Fruit fly (Drosophila melanogaster) whole organism, wandering third instar larva: ENCODE results near the gene Rel.

ENCODE experiments used
- Abd-B ChIP-seq: fragments of >200 bp; optimal IDR thresholded peaks from 2 replicates; lab custom pipeline; 2017; ENCODE audit warnings: missing biosample characterization, missing genetic modification characterization
- CG32264 ChIP-seq: fragments of 200-800 bp; sonication (Bioruptor generic); optimal IDR thresholded peaks from 2 replicates; lab custom pipeline; 2016; ENCODE audit warnings: missing biosample characterization, missing genetic modification characterization
- CG9705 ChIP-seq: fragments of 200-800 bp; sonication (Bioruptor generic); optimal IDR thresholded peaks from 2 replicates; lab custom pipeline; 2018; ENCODE audit warnings: missing biosample characterization, mild to moderate bottlenecking, missing genetic modification characterization
- CrebA ChIP-seq: fragments of 200-800 bp; sonication (Bioruptor generic); optimal IDR thresholded peaks from 2 replicates; lab custom pipeline; 2016; ENCODE audit warnings: missing biosample characterization, mild to moderate bottlenecking, missing genetic modification characterization, borderline replicate concordance
- Dfd ChIP-seq: fragments of >200 bp; optimal IDR thresholded peaks from 2 replicates; lab custom pipeline; 2017; ENCODE audit warnings: missing biosample characterization, missing genetic modification characterization
- Dif ChIP-seq: fragments of 200-275, 200-300 bp; sonication (Bioruptor generic); optimal IDR thresholded peaks from 2 replicates; lab custom pipeline; 2018; ENCODE audit warnings: missing biosample characterization, missing genetic modification characterization; ENCODE audit not compliant: partially characterized antibody
- GATAd ChIP-seq: sonication (Bioruptor generic); optimal IDR thresholded peaks from 2 replicates; lab custom pipeline; 2016; ENCODE audit warnings: missing biosample characterization, missing genetic modification characterization
- HLH106 ChIP-seq: fragments of 200-800 bp; optimal IDR thresholded peaks from 3 replicates; lab custom pipeline; 2019; ENCODE audit warnings: missing biosample characterization, mild to moderate bottlenecking, missing genetic modification characterization, moderate library complexity
- Hr78 ChIP-seq: fragments of >200 bp; optimal IDR thresholded peaks from 2 replicates; lab custom pipeline; 2017; ENCODE audit warnings: missing biosample characterization, missing genetic modification characterization
- Hr83 ChIP-seq: fragments of 200-300 bp; sonication (Bioruptor generic); optimal IDR thresholded peaks from 2 replicates; lab custom pipeline; 2016; ENCODE audit warnings: missing biosample characterization, mild to moderate bottlenecking, missing genetic modification characterization, moderate library complexity; ENCODE audit not compliant: poor library complexity, severe bottlenecking
- Jra ChIP-seq: sonication (Bioruptor generic); optimal IDR thresholded peaks from 2 replicates; lab custom pipeline; 2016; ENCODE audit warnings: missing biosample characterization, missing genetic modification characterization
- Mio ChIP-seq: sonication (Bioruptor generic); optimal IDR thresholded peaks from 2 replicates; lab custom pipeline; 2016; ENCODE audit warnings: missing biosample characterization, missing genetic modification characterization
- Myc ChIP-seq: fragments of >200 bp; optimal IDR thresholded peaks from 2 replicates; lab custom pipeline; 2017
- N ChIP-seq: fragments of >200 bp; optimal IDR thresholded peaks from 2 replicates; lab custom pipeline; 2018; ENCODE audit warnings: missing biosample characterization, missing external identifiers, missing genetic modification characterization
- OdsH ChIP-seq: fragments of 200-800 bp; sonication (Bioruptor generic); optimal IDR thresholded peaks from 2 replicates; lab custom pipeline; 2016; ENCODE audit warnings: missing biosample characterization, mild to moderate bottlenecking, missing genetic modification characterization
- Rel ChIP-seq, 2 experiments: fragments of 200-800 bp; sonication (Bioruptor generic) in 1 of 2; optimal IDR thresholded peaks; 2 replicates in 1 of 2; 3 replicates in 1 of 2; lab custom pipeline; 2016 to 2019; ENCODE audit warnings: mild to moderate bottlenecking in 2 of 2, missing biosample characterization in 2 of 2, missing genetic modification characterization in 2 of 2, moderate library complexity in 1 of 2
- Vsx2 ChIP-seq: fragments of 200-300, 225-300 bp; sonication (Bioruptor generic); optimal IDR thresholded peaks from 2 replicates; lab custom pipeline; 2018; ENCODE audit warnings: missing biosample characterization, missing genetic modification characterization; ENCODE audit not compliant: partially characterized antibody
- dl ChIP-seq, 2 experiments: fragments of 175-275, 200-275 bp in 1 of 2; fragments of 200-275 bp in 1 of 2; sonication (Bioruptor generic); optimal IDR thresholded peaks; lab custom pipeline; 2018; ENCODE audit warnings: mild to moderate bottlenecking in 2 of 2, missing biosample characterization in 2 of 2, missing genetic modification characterization in 2 of 2, moderate library complexity in 2 of 2; ENCODE audit not compliant: partially characterized antibody in 2 of 2, insufficient read depth in 1 of 2
- dmrt93B ChIP-seq: fragments of 200-800 bp; sonication (Bioruptor generic); optimal IDR thresholded peaks from 2 replicates; lab custom pipeline; 2018; ENCODE audit warnings: missing biosample characterization, mild to moderate bottlenecking, missing genetic modification characterization
- dsf ChIP-seq: sonication (Bioruptor generic); optimal IDR thresholded peaks from 2 replicates; lab custom pipeline; 2016; ENCODE audit warnings: missing biosample characterization, missing genetic modification characterization, borderline replicate concordance
- ey ChIP-seq: fragments of 200-800 bp; sonication (Bioruptor generic); optimal IDR thresholded peaks from 2 replicates; lab custom pipeline; 2016; ENCODE audit warnings: missing biosample characterization, missing genetic modification characterization
- foxo ChIP-seq, 2 experiments: fragments of 200-800 bp; sonication (Bioruptor generic); optimal IDR thresholded peaks; 2 replicates in 1 of 2; 3 replicates in 1 of 2; lab custom pipeline; 2016 to 2017; ENCODE audit warnings: missing biosample characterization in 2 of 2, missing genetic modification characterization in 2 of 2
- fru ChIP-seq: fragments of 200-800 bp; sonication (Bioruptor generic); optimal IDR thresholded peaks from 3 replicates; lab custom pipeline; 2016; ENCODE audit warnings: missing biosample characterization, mild to moderate bottlenecking, missing genetic modification characterization
- h ChIP-seq: fragments of 200-800 bp; sonication (Bioruptor generic); optimal IDR thresholded peaks from 3 replicates; lab custom pipeline; 2016; ENCODE audit warnings: missing biosample characterization, mild to moderate bottlenecking, missing genetic modification characterization
- jim ChIP-seq: fragments of 175-275, 200-325 bp; sonication (Bioruptor generic); optimal IDR thresholded peaks from 2 replicates; lab custom pipeline; 2016; ENCODE audit warnings: missing biosample characterization, mild to moderate bottlenecking, missing genetic modification characterization
- lola ChIP-seq: fragments of >200 bp; optimal IDR thresholded peaks from 2 replicates; lab custom pipeline; 2017; ENCODE audit warnings: missing biosample characterization, missing genetic modification characterization
- pan ChIP-seq: fragments of >200 bp; optimal IDR thresholded peaks from 2 replicates; lab custom pipeline; 2017
- psq ChIP-seq: fragments of 200-800 bp; sonication (Bioruptor generic); optimal IDR thresholded peaks from 3 replicates; lab custom pipeline; 2017; ENCODE audit warnings: missing biosample characterization, mild to moderate bottlenecking, missing genetic modification characterization, moderate library complexity
- rgr ChIP-seq: fragments of 200-800 bp; sonication (Bioruptor generic); optimal IDR thresholded peaks from 3 replicates; lab custom pipeline; 2016; ENCODE audit warnings: missing biosample characterization, mild to moderate bottlenecking, missing genetic modification characterization
- sage ChIP-seq: fragments of 200-800 bp; sonication (Bioruptor generic); optimal IDR thresholded peaks from 2 replicates; lab custom pipeline; 2016; ENCODE audit warnings: missing biosample characterization, mild to moderate bottlenecking, missing genetic modification characterization
- sv ChIP-seq: fragments of 200-800 bp; sonication (Bioruptor generic); optimal IDR thresholded peaks from 3 replicates; lab custom pipeline; 2016; ENCODE audit warnings: missing biosample characterization, missing genetic modification characterization
- usp ChIP-seq: fragments of >200 bp; optimal IDR thresholded peaks from 2 replicates; lab custom pipeline; 2017; ENCODE audit warnings: missing biosample characterization, missing genetic modification characterization
- woc ChIP-seq: sonication (Bioruptor generic); optimal IDR thresholded peaks from 2 replicates; lab custom pipeline; 2016; ENCODE audit warnings: missing biosample characterization, mild to moderate bottlenecking, missing genetic modification characterization

The Rel gene

dm6 chr3R:9023934-9024333, 23.8 kb downstream of the Rel start:
- TF ChIP-seq GATAd (GFP tag; lab: Kevin White, UChicago) (no peak), CG32264 (GFP tag; lab: Kevin White, UChicago) (no peak), dl (GFP tag; optimal IDR thresholded peaks at IDR 0.05; lab: Kevin White, UChicago; ENCODE audit: insufficient read depth in 1 of 2, partially characterized antibody in 2 of 2) (no peak), OdsH (GFP tag; lab: Kevin White, UChicago) (no peak), woc (no peak), dmrt93B (GFP tag; lab: Kevin White, UChicago) (no peak), foxo (GFP tag; optimal IDR thresholded peaks at IDR 0.05; lab: Kevin White, UChicago) (no peak), Myc (lab: Kevin White, UChicago) (no peak), sv (GFP tag; lab: Kevin White, UChicago) (no peak), lola (GFP tag; lab: Kevin White, UChicago) (no peak), CG9705 (GFP tag; lab: Kevin White, UChicago) (no peak), CrebA (GFP tag; lab: Kevin White, UChicago) (no peak), usp (GFP tag; lab: Kevin White, UChicago) (no peak), Vsx2 (GFP tag; lab: Kevin White, UChicago) (no peak), psq (GFP tag; lab: Kevin White, UChicago) (no peak), h (no peak), N (GFP tag; lab: Kevin White, UChicago) (no peak), Hr78 (GFP tag; lab: Kevin White, UChicago) (no peak)
- TF ChIP-seq, all 38 proteins: peak for 0

DNA sequence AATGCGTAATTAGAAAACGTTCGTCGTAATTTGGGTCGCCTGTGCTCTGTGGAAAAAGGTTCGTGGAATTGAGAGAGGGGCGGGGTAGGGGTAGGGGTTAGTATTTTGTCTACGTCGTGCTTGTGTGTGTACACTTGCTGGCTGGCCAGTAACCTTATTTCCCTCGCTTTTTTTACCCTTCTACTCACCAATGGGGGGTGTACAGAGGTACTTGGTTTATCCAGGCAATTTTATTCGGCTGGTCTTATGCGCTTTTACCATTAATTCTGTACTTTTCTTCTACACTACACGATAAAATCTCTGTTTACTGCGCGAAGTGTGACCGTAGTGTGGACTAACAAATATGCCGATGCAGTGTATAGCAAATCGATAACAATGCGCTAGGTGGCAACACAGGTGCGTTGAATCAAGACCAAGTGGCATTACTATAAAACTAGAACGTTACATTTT, 28.1 kb downstream of the Rel start, which contains the start of gene tgo:
tgo (minus strand) TSS at position 334 of the 450 bp plus-strand sequence.
- TF ChIP-seq Rel (GFP tag; optimal IDR thresholded peaks at IDR 0.05; lab: Kevin White, UChicago) (no peak), Rel (tag; optimal IDR thresholded peaks at IDR 0.05; lab: Kevin White, UChicago) (peak; percentile 57), CG9705 (GFP tag; lab: Kevin White, UChicago) (no peak), Dif (GFP tag; lab: Kevin White, UChicago) (peak; percentile 7), fru (GFP tag; lab: Kevin White, UChicago) (peak; percentile 76)

dm6 chr3R:9016869-9017268, 30.9 kb downstream of the Rel start:
- TF ChIP-seq GATAd (GFP tag; lab: Kevin White, UChicago) (no peak), Hr78 (GFP tag; lab: Kevin White, UChicago) (no peak)

dm6 chr3R:9014859-9015466, 32.8 kb downstream of the Rel start, which contains the start of the genes Kcmf1, Sf3b5 and CG11986:
Kcmf1 (minus strand) TSS chr3R:9014909.
Sf3b5 (minus strand) TSS chr3R:9015341.
CG11986 (plus strand) TSS chr3R:9015446.
- TF ChIP-seq Myc (lab: Kevin White, UChicago) (peak; percentile 56), woc (no peak), Jra (GFP tag; lab: Kevin White, UChicago) (no peak), fru (GFP tag; lab: Kevin White, UChicago) (peak; percentile 80), CG9705 (GFP tag; lab: Kevin White, UChicago) (no peak), sv (GFP tag; lab: Kevin White, UChicago) (no peak), Dfd (GFP tag; lab: Kevin White, UChicago) (no peak), Abd-B (GFP tag; lab: Kevin White, UChicago) (no peak), dsf (GFP tag; lab: Kevin White, UChicago) (no peak), dl (GFP tag; optimal IDR thresholded peaks at IDR 0.05; lab: Kevin White, UChicago; ENCODE audit: insufficient read depth in 1 of 2, partially characterized antibody in 2 of 2) (no peak), GATAd (GFP tag; lab: Kevin White, UChicago) (no peak), ey (GFP tag; lab: Kevin White, UChicago) (no peak)

dm6 chr3R:9013765-9014380, 33.9 kb downstream of the Rel start:
- TF ChIP-seq CrebA (GFP tag; lab: Kevin White, UChicago) (no peak), jim (GFP tag; lab: Kevin White, UChicago) (no peak), N (GFP tag; lab: Kevin White, UChicago) (no peak), GATAd (GFP tag; lab: Kevin White, UChicago) (no peak), CG9705 (GFP tag; lab: Kevin White, UChicago) (peak; percentile 25), rgr (GFP tag; lab: Kevin White, UChicago) (peak; percentile 59), sv (GFP tag; lab: Kevin White, UChicago) (no peak), fru (GFP tag; lab: Kevin White, UChicago) (peak; percentile 74), Jra (GFP tag; lab: Kevin White, UChicago) (peak; percentile 53), pan (lab: Kevin White, UChicago) (no peak), foxo (GFP tag; optimal IDR thresholded peaks at IDR 0.05; lab: Kevin White, UChicago) (peak; percentile 31 to 78), dl (GFP tag; optimal IDR thresholded peaks at IDR 0.05; lab: Kevin White, UChicago; ENCODE audit: insufficient read depth in 1 of 2, partially characterized antibody in 2 of 2) (no peak), Abd-B (GFP tag; lab: Kevin White, UChicago) (no peak), Mio (GFP tag; lab: Kevin White, UChicago) (no peak), lola (GFP tag; lab: Kevin White, UChicago) (no peak), ey (GFP tag; lab: Kevin White, UChicago) (peak; percentile 82), h (peak; percentile 81), woc (no peak), sage (GFP tag; lab: Kevin White, UChicago) (no peak), Hr83 (peak; percentile 14), OdsH (GFP tag; lab: Kevin White, UChicago) (peak; percentile 65), Hr78 (GFP tag; lab: Kevin White, UChicago) (no peak), HLH106 (tag; lab: Kevin White, UChicago) (peak; percentile 63), dsf (GFP tag; lab: Kevin White, UChicago) (no peak), Dfd (GFP tag; lab: Kevin White, UChicago) (no peak), Dif (GFP tag; lab: Kevin White, UChicago) (no peak), Myc (lab: Kevin White, UChicago) (no peak)
